Worm (Caenorhabditis elegans): ENCODE measurements around the gene D1046.4.

D1046.4 gene

DNA sequence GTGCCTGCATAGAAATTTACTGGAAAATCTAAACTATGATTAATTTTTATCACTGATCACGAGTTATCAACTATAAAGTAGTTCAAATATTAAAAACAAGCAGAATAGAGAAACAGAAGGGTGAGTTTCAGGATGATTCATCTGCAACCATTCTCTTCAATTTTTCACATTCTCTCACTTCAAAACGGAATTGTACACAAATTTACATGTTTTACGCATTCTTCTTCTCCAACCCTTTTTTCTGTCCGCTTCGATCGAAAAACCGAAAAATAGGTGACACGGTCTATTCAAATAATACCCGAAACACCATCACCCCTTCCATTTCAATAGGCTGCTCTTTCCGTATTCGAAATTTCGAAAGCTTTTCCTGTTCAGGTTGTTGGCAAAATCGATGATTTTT is at the start of gene D1046.4:
Gene D1046.4 (plus strand): TSS at position 301 of the 400 bp plus-strand sequence.
- TF ChIP-seq dve-1 (tag; optimal IDR thresholded peaks at IDR 0.05) (no peak), fkh-10 (GFP tag; optimal IDR thresholded peaks at IDR 0.05) (no peak)

DNA sequence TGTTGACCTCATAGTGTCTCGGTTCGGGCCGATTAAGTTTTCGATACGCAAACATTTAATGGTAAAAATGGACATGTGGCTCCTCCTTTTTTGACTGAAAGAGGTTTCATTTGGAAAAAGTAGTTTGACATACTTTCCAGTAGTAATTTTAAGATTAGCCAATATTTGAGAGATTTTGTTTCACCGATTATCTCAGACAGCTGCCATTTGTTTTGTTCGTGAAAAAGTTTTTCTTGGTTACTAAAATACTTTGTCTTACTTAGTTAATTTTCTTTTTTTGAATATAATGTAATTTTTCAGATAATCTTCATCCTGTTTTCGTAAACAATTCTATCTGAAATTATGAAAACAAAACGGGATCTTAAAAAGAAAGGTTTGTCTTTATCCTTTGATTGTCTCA is 47.4 kb upstream of the D1046.4 start, which contains the start of gene C09G9.5:
Gene C09G9.5 (plus strand): TSS at position 301 of the 400 bp plus-strand sequence.
- TF ChIP-seq elt-2 (tag; optimal IDR thresholded peaks at IDR 0.05): no peak
- TF ChIP-seq ceh-6 (GFP tag; optimal IDR thresholded peaks at IDR 0.05): no peak
- no peak for TF ChIP-seq tbx-7 (tag; optimal IDR thresholded peaks at IDR 0.05)
- no peak for TF ChIP-seq ceh-18 (tag; optimal IDR thresholded peaks at IDR 0.05)
- no peak for TF ChIP-seq pqm-1 (tag; optimal IDR thresholded peaks at IDR 0.05)
- TF ChIP-seq pax-1 (tag; optimal IDR thresholded peaks at IDR 0.05): no peak
- TF ChIP-seq ceh-2 (tag; optimal IDR thresholded peaks at IDR 0.05): no peak

DNA sequence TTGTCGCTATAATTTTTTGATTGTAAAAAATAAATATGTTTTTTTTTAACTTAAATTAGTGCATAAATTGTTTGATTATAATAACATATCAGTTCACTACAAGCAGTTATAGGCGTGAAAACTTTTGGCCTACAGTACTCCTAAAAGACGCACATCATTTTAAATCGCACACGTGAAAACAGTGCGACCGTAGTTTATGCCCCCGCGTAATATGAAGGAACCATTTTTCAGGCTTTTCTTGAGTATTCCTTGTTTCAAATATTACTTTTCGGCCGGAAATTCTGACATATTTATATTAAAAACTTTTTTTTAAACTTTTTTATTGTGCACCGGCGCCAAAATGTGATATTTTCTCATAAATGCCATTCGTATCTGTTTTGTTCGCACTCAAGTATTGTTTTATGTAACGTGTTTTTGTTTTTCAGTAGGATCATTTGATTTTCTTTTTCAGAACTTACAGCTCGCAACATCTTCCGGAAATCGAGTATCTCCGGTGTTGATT is 45.1 kb upstream of the D1046.4 start, which contains the start of gene oma-1:
Gene oma-1 (plus strand): TSS at position 452 of the 502 bp plus-strand sequence.
- TF ChIP-seq pqm-1 (tag; optimal IDR thresholded peaks at IDR 0.05) (no peak), ttx-3 (tag; optimal IDR thresholded peaks at IDR 0.05) (no peak), ceh-9 (tag; optimal IDR thresholded peaks at IDR 0.05) (no peak)

DNA sequence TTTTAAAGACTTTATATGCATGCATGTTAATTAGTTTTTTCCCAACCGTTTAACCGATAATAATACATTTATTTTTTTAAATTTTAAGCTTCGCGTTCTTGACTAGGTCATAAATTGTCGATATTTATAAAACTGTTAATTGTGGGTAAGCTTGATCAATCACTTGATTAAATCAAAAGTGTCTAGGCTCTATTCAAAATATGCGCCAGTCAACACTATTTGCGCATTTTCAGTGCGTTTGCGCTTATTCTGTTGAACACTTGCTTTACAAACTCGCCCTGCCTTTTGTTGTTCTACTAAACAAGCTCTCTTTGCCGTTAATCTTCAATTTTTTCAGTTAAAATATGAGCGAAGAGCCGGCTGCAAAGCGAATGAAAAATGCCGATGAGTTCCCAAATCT is 42.5 kb upstream of the D1046.4 start, which contains the start of gene spr-2:
Gene spr-2 (plus strand): TSS at position 332 of the 400 bp plus-strand sequence.
- peak; percentile 13 for TF ChIP-seq ceh-30 (tag; optimal IDR thresholded peaks at IDR 0.05)
- peak; percentile 85 for TF ChIP-seq unc-42 (tag; optimal IDR thresholded peaks at IDR 0.05)
- peak; percentile 21 for TF ChIP-seq hlh-30 (tag; optimal IDR thresholded peaks at IDR 0.05; ENCODE audit: insufficient read depth)
- TF ChIP-seq ceh-31 (tag; optimal IDR thresholded peaks at IDR 0.05): peak; percentile 16
- TF ChIP-seq unc-86 (tag; optimal IDR thresholded peaks at IDR 0.05): peak; percentile 36
- TF ChIP-seq ceh-24 (tag; optimal IDR thresholded peaks at IDR 0.05): no peak
- peak; percentile 8 for TF ChIP-seq fkh-10 (GFP tag; optimal IDR thresholded peaks at IDR 0.05)
- TF ChIP-seq ceh-14 (tag; optimal IDR thresholded peaks at IDR 0.05): peak; percentile 17
- no peak for TF ChIP-seq fkh-6 (tag; optimal IDR thresholded peaks at IDR 0.05)
- TF ChIP-seq dmd-4 (tag; optimal IDR thresholded peaks at IDR 0.05; ENCODE audit: borderline replicate concordance): no peak
- no peak for TF ChIP-seq pha-2 (tag; optimal IDR thresholded peaks at IDR 0.05)

DNA sequence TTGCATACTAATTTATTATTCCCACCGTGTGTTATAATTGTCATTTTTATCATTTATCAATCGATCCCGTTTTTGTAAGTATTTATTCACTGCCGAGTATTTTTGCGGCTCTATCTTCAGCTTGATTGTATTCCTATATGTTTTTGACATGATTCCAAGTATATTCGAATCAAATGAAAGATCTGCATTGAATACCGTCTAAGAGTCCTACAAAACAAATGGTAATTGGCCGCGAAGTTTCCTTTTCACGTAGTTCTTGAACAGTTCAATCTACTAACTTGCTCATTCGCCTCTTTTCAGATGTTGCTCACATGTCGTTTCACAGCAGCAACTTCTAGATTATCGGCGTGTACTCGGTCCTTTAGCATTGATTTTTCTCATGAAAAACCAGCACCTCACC is 41.1 kb upstream of the D1046.4 start, which contains the start of gene C27B7.2:
Gene C27B7.2 (plus strand): TSS at position 301 of the 400 bp plus-strand sequence.
- TF ChIP-seq nhr-11 (tag; optimal IDR thresholded peaks at IDR 0.05): no peak

DNA sequence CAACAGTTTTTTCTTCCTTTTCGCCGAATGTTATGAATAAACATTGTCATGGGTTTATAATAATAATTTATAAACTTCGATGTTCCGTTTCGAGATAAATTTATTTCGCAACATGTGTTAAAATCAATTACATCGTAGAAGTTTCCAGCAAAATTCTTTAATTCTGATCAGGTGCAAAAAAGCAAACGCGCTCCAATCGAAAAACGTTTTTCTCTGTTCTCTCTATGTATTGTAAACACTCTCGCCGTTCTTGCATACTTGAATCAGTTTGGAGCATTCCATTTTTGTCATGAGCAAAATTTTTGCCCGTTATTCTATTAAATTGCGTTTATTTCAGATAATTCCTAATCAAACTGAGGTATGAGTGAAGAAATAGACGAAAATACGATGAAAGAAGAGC is 39.9 kb upstream of the D1046.4 start, which contains the start of gene rad-54.L2:
Gene rad-54.L2 (plus strand): TSS at position 332 of the 400 bp plus-strand sequence.
- TF ChIP-seq pha-4 (tag; optimal IDR thresholded peaks at IDR 0.05) (no peak), pat-9 (tag; optimal IDR thresholded peaks at IDR 0.05) (no peak), dmd-4 (tag; optimal IDR thresholded peaks at IDR 0.05; ENCODE audit: borderline replicate concordance) (no peak), unc-55 (GFP tag; optimal IDR thresholded peaks at IDR 0.05) (peak; percentile 62), eyg-1 (tag; optimal IDR thresholded peaks at IDR 0.05) (no peak), unc-3 (GFP tag; conservative IDR thresholded peaks at IDR 0.05) (no peak), unc-3 (tag; optimal IDR thresholded peaks at IDR 0.05) (no peak), hlh-8 (tag; optimal IDR thresholded peaks at IDR 0.05) (no peak), ets-4 (tag; optimal IDR thresholded peaks at IDR 0.05) (no peak), hlh-6 (tag; optimal IDR thresholded peaks at IDR 0.05) (no peak), K02D7.2 (tag; optimal IDR thresholded peaks at IDR 0.05) (no peak), ceh-34 (tag; optimal IDR thresholded peaks at IDR 0.05) (no peak), ceh-24 (tag; optimal IDR thresholded peaks at IDR 0.05) (no peak), hlh-30 (tag; optimal IDR thresholded peaks at IDR 0.05; ENCODE audit: insufficient read depth) (peak; percentile 55), lim-6 (tag; optimal IDR thresholded peaks at IDR 0.05) (no peak), pax-1 (tag; optimal IDR thresholded peaks at IDR 0.05) (peak; percentile 46), fax-1 (tag; optimal IDR thresholded peaks at IDR 0.05) (no peak), ceh-31 (tag; optimal IDR thresholded peaks at IDR 0.05) (peak; percentile 40), unc-42 (tag; optimal IDR thresholded peaks at IDR 0.05) (no peak), ceh-45 (GFP tag; IDR thresholded peaks at IDR 0.05) (no peak), nhr-232 (tag; optimal IDR thresholded peaks at IDR 0.05) (no peak), ceh-19 (GFP tag; optimal IDR thresholded peaks at IDR 0.05) (no peak), nfya-1 (tag; optimal IDR thresholded peaks at IDR 0.05) (peak; percentile 0)
